Worm (Caenorhabditis elegans) whole organism, midembryonic: ENCODE data around the gene hot-8.

Source experiments
- T22C8.4 ChIP-seq: fragments of 200-800 bp; sonication (Bioruptor generic); IDR thresholded peaks from 2 replicates; pipeline ENCODE4 v1.3.6; 2022; ENCODE audit warnings: missing genetic modification characterization, missing compliant biosample characterization
- cog-1 ChIP-seq: sonication (generic microtip); optimal IDR thresholded peaks from 2 replicates; lab custom pipeline; 2016; ENCODE audit warnings: missing genetic modification characterization, missing compliant biosample characterization
- flt-1 ChIP-seq: fragments of 200-800 bp; sonication (Bioruptor generic); IDR thresholded peaks from 2 replicates; pipeline ENCODE4 v1.3.6; 2022; ENCODE audit warnings: missing genetic modification characterization, missing compliant biosample characterization
- klf-2 ChIP-seq: fragments of 200-800 bp; sonication (Bioruptor generic); conservative IDR thresholded peaks from 2 replicates; pipeline ENCODE4 v1.3.6; 2022; ENCODE audit warnings: missing genetic modification reagents, missing genetic modification characterization, missing compliant biosample characterization
- med-1 ChIP-seq: sonication (generic microtip); optimal IDR thresholded peaks from 2 replicates; lab custom pipeline; 2017; ENCODE audit warnings: missing genetic modification characterization, mild to moderate bottlenecking, missing compliant biosample characterization, antibody characterized with exemption, missing genetic modification reagents; ENCODE audit not compliant: insufficient read depth
- ref-1 ChIP-seq: fragments of 200-800 bp; sonication (Bioruptor generic); conservative IDR thresholded peaks from 2 replicates; pipeline ENCODE4 v1.3.6; 2022; ENCODE audit warnings: missing genetic modification reagents, missing genetic modification characterization, missing compliant biosample characterization
- tab-1 ChIP-seq: fragments of 200-800 bp; sonication (Bioruptor generic); IDR thresholded peaks from 2 replicates; pipeline ENCODE4 v1.3.6; 2022; ENCODE audit warnings: missing genetic modification characterization, missing compliant biosample characterization
- ztf-23 ChIP-seq: fragments of 200-800 bp; sonication (Bioruptor generic); IDR thresholded peaks from 2 replicates; pipeline ENCODE4 v1.3.6; 2022; ENCODE audit warnings: missing genetic modification reagents, missing genetic modification characterization, missing compliant biosample characterization
- ztf-29 ChIP-seq: fragments of 200-800 bp; sonication (Bioruptor generic); IDR thresholded peaks from 2 replicates; pipeline ENCODE4 v1.3.6; 2022; ENCODE audit warnings: missing genetic modification reagents, missing genetic modification characterization, missing compliant biosample characterization

hot-8 gene

ce11 chrX:1213136-1213535, 33.1 kb downstream of the hot-8 start:
- no peak for TF ChIP-seq flt-1 (GFP tag; lab: Robert Waterston, UW)
- no peak for TF ChIP-seq klf-2 (GFP tag; lab: Robert Waterston, UW)
- TF ChIP-seq cog-1 (tag; lab: Kevin White, UChicago) = no peak
- TF ChIP-seq tab-1 (GFP tag; lab: Robert Waterston, UW) = no peak
- no peak for TF ChIP-seq med-1 (GFP tag; lab: Kevin White, UChicago)
- no peak for TF ChIP-seq ztf-23 (GFP tag; lab: Robert Waterston, UW)
- TF ChIP-seq T22C8.4 (GFP tag; lab: Robert Waterston, UW) = no peak
- TF ChIP-seq ref-1 (GFP tag; lab: Robert Waterston, UW) = no peak
- TF ChIP-seq ztf-29 (GFP tag; lab: Robert Waterston, UW) = no peak

DNA sequence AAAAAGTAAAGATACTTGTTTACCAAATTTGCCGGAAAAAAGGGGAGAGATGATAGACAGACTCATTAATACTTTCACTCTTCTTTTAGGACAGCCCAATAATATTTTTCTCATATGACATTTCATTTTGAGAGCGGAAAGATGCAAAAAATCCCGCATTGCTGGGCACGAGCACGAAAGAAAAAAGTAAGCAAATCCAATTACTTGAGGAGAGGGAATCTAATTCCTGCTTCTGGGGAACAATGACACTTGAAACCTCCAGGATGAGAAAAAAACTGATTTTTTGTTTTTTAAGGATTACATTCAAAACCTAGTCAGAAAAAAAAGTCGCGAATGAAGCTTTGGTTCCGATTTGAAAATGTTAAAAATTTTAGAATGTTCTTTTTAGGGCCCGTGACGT, 36.7 kb downstream of the hot-8 start:
- TF ChIP-seq cog-1 (tag; lab: Kevin White, UChicago) (no peak), ref-1 (GFP tag; lab: Robert Waterston, UW) (no peak), ztf-23 (GFP tag; lab: Robert Waterston, UW) (no peak), ztf-29 (GFP tag; lab: Robert Waterston, UW) (no peak), flt-1 (GFP tag; lab: Robert Waterston, UW) (no peak), tab-1 (GFP tag; lab: Robert Waterston, UW) (no peak), T22C8.4 (GFP tag; lab: Robert Waterston, UW) (no peak), klf-2 (GFP tag; lab: Robert Waterston, UW) (no peak), med-1 (GFP tag; lab: Kevin White, UChicago) (no peak)

DNA sequence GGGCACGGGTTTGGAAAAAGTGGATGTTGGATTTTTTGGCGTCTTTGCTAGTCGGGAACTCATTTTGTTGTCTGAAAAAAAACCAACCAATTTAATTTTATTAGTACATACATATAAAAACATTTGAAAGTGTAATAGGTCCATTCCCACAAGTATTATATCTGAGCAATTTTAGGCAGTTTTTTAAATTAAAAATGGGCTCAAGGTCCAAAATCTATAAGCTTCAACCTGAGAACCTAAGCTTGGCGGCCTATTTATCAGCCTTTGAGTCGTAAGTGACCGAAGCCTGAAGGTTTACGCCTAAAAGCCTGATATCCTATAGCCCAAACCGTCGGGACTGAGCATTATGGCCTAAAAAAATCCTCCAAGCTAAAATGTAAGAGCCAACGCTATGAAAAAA, 38.4 kb downstream of the hot-8 start:
- no peak for TF ChIP-seq flt-1 (GFP tag; lab: Robert Waterston, UW)
- no peak for TF ChIP-seq klf-2 (GFP tag; lab: Robert Waterston, UW)
- no peak for TF ChIP-seq ztf-23 (GFP tag; lab: Robert Waterston, UW)
- no peak for TF ChIP-seq ztf-29 (GFP tag; lab: Robert Waterston, UW)
- TF ChIP-seq ref-1 (GFP tag; lab: Robert Waterston, UW) = no peak
- TF ChIP-seq tab-1 (GFP tag; lab: Robert Waterston, UW) = no peak
- TF ChIP-seq cog-1 (tag; lab: Kevin White, UChicago) = no peak
- no peak for TF ChIP-seq T22C8.4 (GFP tag; lab: Robert Waterston, UW)
- no peak for TF ChIP-seq med-1 (GFP tag; lab: Kevin White, UChicago)

DNA sequence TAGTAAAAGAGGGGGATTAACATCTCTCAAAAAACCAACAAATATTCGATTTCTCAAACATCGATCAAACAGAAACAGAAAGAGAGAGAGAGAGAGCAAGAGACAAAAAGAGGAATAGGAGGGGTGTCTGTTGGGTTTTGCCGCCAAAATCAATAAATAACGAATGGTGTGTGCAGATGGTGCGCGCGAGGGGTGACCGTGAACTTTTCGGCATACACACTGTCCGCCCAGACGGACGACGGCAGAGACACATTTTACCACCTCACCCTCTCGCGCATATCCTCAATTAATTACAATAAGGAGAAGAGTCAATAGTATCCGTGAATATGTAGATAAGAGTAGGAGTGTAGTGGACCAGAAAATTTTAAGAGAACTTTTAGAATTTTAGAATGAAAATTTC, 42.3 kb downstream of the hot-8 start:
- peak; percentile 48; the same call in 1 of the 2 replicates for TF ChIP-seq T22C8.4 (GFP tag; lab: Robert Waterston, UW)
- no peak for TF ChIP-seq cog-1 (tag; lab: Kevin White, UChicago)

ce11 chrX:1223089-1223488, 43.0 kb downstream of the hot-8 start:
- TF ChIP-seq ztf-29 (GFP tag; lab: Robert Waterston, UW) (no peak), tab-1 (GFP tag; lab: Robert Waterston, UW) (no peak), ref-1 (GFP tag; lab: Robert Waterston, UW) (no peak), flt-1 (GFP tag; lab: Robert Waterston, UW) (no peak), T22C8.4 (GFP tag; lab: Robert Waterston, UW) (no peak), ztf-23 (GFP tag; lab: Robert Waterston, UW) (no peak), cog-1 (tag; lab: Kevin White, UChicago) (no peak), klf-2 (GFP tag; lab: Robert Waterston, UW) (no peak), med-1 (GFP tag; lab: Kevin White, UChicago) (no peak)

DNA sequence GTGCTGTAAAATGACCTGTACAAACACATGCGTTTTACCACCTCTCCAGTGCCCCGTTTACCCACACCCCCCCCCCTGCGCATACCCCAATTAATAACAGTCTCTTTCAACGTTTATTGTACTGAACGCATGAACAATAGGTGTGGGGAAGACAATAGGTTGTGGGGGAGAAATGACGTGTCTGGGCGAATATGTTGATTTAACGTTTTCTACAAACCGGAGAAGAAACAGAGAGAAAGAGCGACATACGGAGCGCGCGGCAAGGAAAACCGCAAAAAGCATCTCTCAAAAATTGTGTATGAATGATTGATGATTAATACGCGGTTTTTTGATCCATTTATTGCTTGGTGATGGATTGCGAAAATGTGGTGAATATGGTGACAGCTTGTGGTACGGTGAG, 43.8 kb downstream of the hot-8 start:
- TF ChIP-seq ztf-23 (GFP tag; lab: Robert Waterston, UW) (0 out of 2 replicates have a peak, but pooled peaks have one; percentile 10), cog-1 (tag; lab: Kevin White, UChicago) (no peak), klf-2 (GFP tag; lab: Robert Waterston, UW) (no peak), ztf-29 (GFP tag; lab: Robert Waterston, UW) (no peak), med-1 (GFP tag; lab: Kevin White, UChicago) (no peak), T22C8.4 (GFP tag; lab: Robert Waterston, UW) (no peak), tab-1 (GFP tag; lab: Robert Waterston, UW) (0 out of 2 replicates have a peak, but pooled peaks have one; percentile 43), flt-1 (GFP tag; lab: Robert Waterston, UW) (0 out of 2 replicates have a peak, but pooled peaks have one; percentile 59), ref-1 (GFP tag; lab: Robert Waterston, UW) (no peak)

ce11 chrX:1230658-1231057, 50.6 kb downstream of the hot-8 start, which contains the start of gene C46H3.2:
Gene C46H3.2 (minus strand): TSS chrX:1230758.
- TF ChIP-seq med-1 (GFP tag; lab: Kevin White, UChicago) = no peak
- TF ChIP-seq flt-1 (GFP tag; lab: Robert Waterston, UW) = no peak
- no peak for TF ChIP-seq ztf-29 (GFP tag; lab: Robert Waterston, UW)
- no peak for TF ChIP-seq ref-1 (GFP tag; lab: Robert Waterston, UW)
- no peak for TF ChIP-seq T22C8.4 (GFP tag; lab: Robert Waterston, UW)
- TF ChIP-seq tab-1 (GFP tag; lab: Robert Waterston, UW) = no peak
- TF ChIP-seq ztf-23 (GFP tag; lab: Robert Waterston, UW) = no peak
- TF ChIP-seq cog-1 (tag; lab: Kevin White, UChicago) = no peak
- no peak for TF ChIP-seq klf-2 (GFP tag; lab: Robert Waterston, UW)

ce11 chrX:1232074-1232473, 52.0 kb downstream of the hot-8 start:
- no peak for TF ChIP-seq ref-1 (GFP tag; lab: Robert Waterston, UW)
- TF ChIP-seq ztf-23 (GFP tag; lab: Robert Waterston, UW) = no peak
- TF ChIP-seq flt-1 (GFP tag; lab: Robert Waterston, UW) = no peak
- TF ChIP-seq T22C8.4 (GFP tag; lab: Robert Waterston, UW) = no peak

ce11 chrX:1233889-1234288, 53.8 kb downstream of the hot-8 start:
- TF ChIP-seq flt-1 (GFP tag; lab: Robert Waterston, UW) = peak; percentile 41; the same call in 1 of the 2 replicates
